Worm (Caenorhabditis elegans): Measurements from ENCODE around the gene T09F5.10.
A peak's percentile ranks its signal among the peaks of the same experiment; 100 is the strongest.

Gene T09F5.10

DNA sequence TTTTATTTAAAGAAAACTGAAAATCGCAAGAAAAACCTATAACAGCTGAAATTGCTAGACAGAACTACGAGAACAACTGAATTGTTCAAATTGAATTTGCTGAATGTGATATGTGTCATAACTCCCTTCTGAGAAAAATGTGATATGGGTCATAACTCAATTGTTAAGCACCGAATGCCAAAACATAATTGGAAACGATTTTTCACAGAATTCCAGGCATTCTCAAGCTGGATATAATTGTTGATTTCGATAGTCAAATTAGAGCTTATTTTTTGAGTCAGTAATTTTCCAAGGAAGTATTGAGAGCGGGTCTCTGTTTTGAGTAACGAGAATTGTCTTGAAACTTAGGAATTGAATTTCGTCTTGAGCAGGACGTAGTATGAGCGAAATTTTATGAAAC, 2.0 kb downstream of the T09F5.10 start:
- no peak for TF ChIP-seq lin-14 (GFP tag; optimal IDR thresholded peaks at IDR 0.05)
- TF ChIP-seq nhr-20 (tag; optimal IDR thresholded peaks at IDR 0.05): no peak
- TF ChIP-seq lin-39 (tag; optimal IDR thresholded peaks at IDR 0.05): no peak
- peak; percentile 58 for TF ChIP-seq fkh-8 (tag; optimal IDR thresholded peaks at IDR 0.05)
- no peak for TF ChIP-seq mdl-1 (tag; optimal IDR thresholded peaks at IDR 0.05)
- TF ChIP-seq unc-62 (GFP tag; optimal IDR thresholded peaks at IDR 0.05): no peak
- TF ChIP-seq egl-13 (tag; optimal IDR thresholded peaks at IDR 0.05): no peak
- TF ChIP-seq ceh-63 (GFP tag; optimal IDR thresholded peaks at IDR 0.05): no peak
- TF ChIP-seq nhr-19 (GFP tag; conservative IDR thresholded peaks at IDR 0.05): no peak
- TF ChIP-seq dpl-1 (GFP tag; optimal IDR thresholded peaks at IDR 0.05): no peak
- no peak for TF ChIP-seq lin-35 (GFP tag; optimal IDR thresholded peaks at IDR 0.05)
- no peak for TF ChIP-seq rnt-1 (tag; optimal IDR thresholded peaks at IDR 0.05)
- TF ChIP-seq lsy-2 (tag; optimal IDR thresholded peaks at IDR 0.05): no peak
- no peak for TF ChIP-seq C34B4.2 (tag; optimal IDR thresholded peaks at IDR 0.05)
- no peak for TF ChIP-seq fos-1 (tag; optimal IDR thresholded peaks at IDR 0.05)
- no peak for TF ChIP-seq elt-2 (tag; optimal IDR thresholded peaks at IDR 0.05)
- peak; percentile 13 for TF ChIP-seq nhr-11 (tag; optimal IDR thresholded peaks at IDR 0.05)
- TF ChIP-seq hpl-2 (GFP tag; optimal IDR thresholded peaks at IDR 0.05): no peak
- TF ChIP-seq alr-1 (tag; optimal IDR thresholded peaks at IDR 0.05; ENCODE audit: borderline replicate concordance): no peak
- TF ChIP-seq pax-3 (tag; optimal IDR thresholded peaks at IDR 0.05): no peak
- peak; percentile 59 for TF ChIP-seq nhr-71 (tag; optimal IDR thresholded peaks at IDR 0.05)
- peak; percentile 54 for TF ChIP-seq hlh-4 (tag; optimal IDR thresholded peaks at IDR 0.05)
- no peak for TF ChIP-seq efl-1 (optimal IDR thresholded peaks at IDR 0.05)
- TF ChIP-seq efl-1 (GFP tag; optimal IDR thresholded peaks at IDR 0.05 in 1 of 2): no peak
- peak; percentile 62 for TF ChIP-seq nhr-47 (tag; optimal IDR thresholded peaks at IDR 0.05)
- no peak for TF ChIP-seq ztf-4 (tag; optimal IDR thresholded peaks at IDR 0.05)
- no peak for TF ChIP-seq nhr-76 (tag; optimal IDR thresholded peaks at IDR 0.05)
- TF ChIP-seq nhr-237 (tag; optimal IDR thresholded peaks at IDR 0.05): no peak

DNA sequence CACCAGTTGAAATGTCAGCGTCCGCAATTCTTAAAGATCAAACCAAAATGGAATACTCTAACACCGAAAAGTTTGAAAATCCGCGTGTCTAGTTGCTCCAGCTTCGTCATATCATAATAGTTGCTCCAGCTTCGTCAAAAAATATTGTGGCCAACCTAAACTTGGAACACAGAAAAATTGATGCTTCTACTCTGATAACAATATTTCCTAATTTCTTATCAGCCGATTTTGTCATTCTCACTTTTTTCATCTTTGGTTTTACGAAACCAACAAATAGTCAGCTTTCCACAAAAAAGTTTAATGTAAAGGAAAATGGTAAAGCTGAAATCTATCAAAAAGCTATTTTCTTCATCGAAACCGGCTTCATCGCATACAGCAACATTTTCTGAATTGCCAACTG, 2.5 kb downstream of the T09F5.10 start, which contains the start of gene fbxa-84:
Gene fbxa-84 (plus strand): TSS at position 34 of the 400 bp plus-strand sequence.
- TF ChIP-seq lin-14 (GFP tag; optimal IDR thresholded peaks at IDR 0.05) (no peak), elt-2 (tag; optimal IDR thresholded peaks at IDR 0.05) (peak; percentile 5), efl-3 (GFP tag; optimal IDR thresholded peaks at IDR 0.05) (no peak), sox-4 (tag; optimal IDR thresholded peaks at IDR 0.05) (no peak), blmp-1 (tag; optimal IDR thresholded peaks at IDR 0.05) (no peak), fkh-10 (GFP tag; optimal IDR thresholded peaks at IDR 0.05) (no peak), snpc-4 (tag; optimal IDR thresholded peaks at IDR 0.05) (no peak), efl-1 (optimal IDR thresholded peaks at IDR 0.05) (no peak), efl-1 (GFP tag; optimal IDR thresholded peaks at IDR 0.05 in 1 of 2) (peak in 1 of 2 experiments; percentile 83), unc-62 (GFP tag; optimal IDR thresholded peaks at IDR 0.05) (no peak)

DNA sequence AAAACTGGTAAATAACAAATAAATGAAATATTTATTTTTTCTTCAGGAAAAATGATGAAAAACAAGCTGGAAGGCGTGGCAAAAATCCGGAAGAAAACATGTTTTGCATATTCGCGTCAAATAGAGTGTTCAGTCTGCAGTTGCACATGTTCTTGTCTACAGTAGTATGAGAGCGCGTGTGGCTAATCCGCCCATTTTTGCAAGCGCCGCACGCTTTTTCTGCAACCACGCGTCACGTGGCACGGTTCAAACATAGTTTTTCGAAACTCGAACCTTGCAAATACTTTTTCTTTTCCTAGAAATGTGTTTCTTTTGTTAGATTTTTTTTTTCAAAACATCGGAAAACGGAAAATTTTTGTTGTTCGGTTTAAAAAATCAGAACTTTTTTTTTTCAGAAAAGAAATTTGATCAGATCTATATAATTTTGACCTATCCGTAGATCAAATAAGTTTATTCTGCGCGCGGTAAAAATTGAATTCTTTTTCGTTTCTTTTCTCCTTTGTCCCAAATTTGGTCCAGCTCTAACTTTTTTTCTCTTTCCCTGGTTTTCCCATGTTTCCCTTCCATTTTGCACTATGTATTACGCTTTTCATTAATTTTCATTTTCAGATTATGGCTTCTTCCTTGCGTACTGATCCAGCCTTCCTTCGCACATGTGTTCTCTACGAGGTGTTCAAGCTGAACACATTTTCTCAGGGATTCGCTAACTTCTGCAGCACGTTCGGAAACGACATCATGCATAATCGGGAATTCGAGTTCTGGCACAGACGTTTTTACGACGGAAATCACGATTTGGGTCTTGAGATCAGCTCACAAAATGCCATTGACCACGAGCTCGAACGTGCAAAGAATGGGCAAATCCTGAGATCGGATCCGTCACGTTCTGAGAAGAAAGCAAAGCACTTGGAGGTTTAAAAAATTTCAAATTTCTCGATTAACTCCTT, 4.5 kb downstream of the T09F5.10 start, which contains the start of gene Y75B12B.1:
Gene Y75B12B.1 (plus strand): TSS at position 603 of the 944 bp plus-strand sequence.
- TF ChIP-seq Y116A8C.19 (tag; optimal IDR thresholded peaks at IDR 0.05; ENCODE audit: borderline replicate concordance): no peak
- no peak for TF ChIP-seq efl-1 (optimal IDR thresholded peaks at IDR 0.05)
- peak in 1 of 2 experiments; percentile 90 for TF ChIP-seq efl-1 (GFP tag; optimal IDR thresholded peaks at IDR 0.05 in 1 of 2)
